Fruit fly (Drosophila melanogaster): ENCODE results near the gene Moca-cyp.

Gene Moca-cyp

dm6 chr3R:28307926-28308746, 32.0 kb upstream of the Moca-cyp start:
- no peak for TF ChIP-seq Hnf4 (GFP tag; optimal IDR thresholded peaks at IDR 0.05)
- no peak for TF ChIP-seq dl (GFP tag; optimal IDR thresholded peaks at IDR 0.05; ENCODE audit: insufficient read depth in 1 of 2, partially characterized antibody in 2 of 2)
- no peak for TF ChIP-seq GATAd (GFP tag; optimal IDR thresholded peaks at IDR 0.05)
- TF ChIP-seq usp (GFP tag; optimal IDR thresholded peaks at IDR 0.05) = no peak
- no peak for TF ChIP-seq Sp1 (GFP tag; optimal IDR thresholded peaks at IDR 0.05)
- TF ChIP-seq CG9705 (GFP tag; optimal IDR thresholded peaks at IDR 0.05) = no peak

dm6 chr3R:28317151-28317844, 22.8 kb upstream of the Moca-cyp start:
- TF ChIP-seq usp (GFP tag; optimal IDR thresholded peaks at IDR 0.05) (no peak), GATAd (GFP tag; optimal IDR thresholded peaks at IDR 0.05) (no peak), CG32264 (GFP tag; optimal IDR thresholded peaks at IDR 0.05) (no peak), Rel (GFP tag; optimal IDR thresholded peaks at IDR 0.05) (no peak), Rel (tag; optimal IDR thresholded peaks at IDR 0.05) (no peak), rgr (GFP tag; optimal IDR thresholded peaks at IDR 0.05) (no peak), h (GFP tag; optimal IDR thresholded peaks at IDR 0.05) (no peak), Hnf4 (GFP tag; optimal IDR thresholded peaks at IDR 0.05) (no peak), Sp1 (GFP tag; optimal IDR thresholded peaks at IDR 0.05) (no peak), Myc (optimal IDR thresholded peaks at IDR 0.05) (no peak), br (GFP tag; optimal IDR thresholded peaks at IDR 0.05) (no peak), N (GFP tag; optimal IDR thresholded peaks at IDR 0.05) (no peak), Dfd (GFP tag; optimal IDR thresholded peaks at IDR 0.05) (no peak), Abd-B (GFP tag; optimal IDR thresholded peaks at IDR 0.05) (no peak), brk (GFP tag; optimal IDR thresholded peaks at IDR 0.05) (no peak)

dm6 chr3R:28323718-28324350, 16.3 kb upstream of the Moca-cyp start:
- TF ChIP-seq Mio (GFP tag; optimal IDR thresholded peaks at IDR 0.05) (no peak), dl (GFP tag; optimal IDR thresholded peaks at IDR 0.05; ENCODE audit: insufficient read depth in 1 of 2, partially characterized antibody in 2 of 2) (no peak), pan (optimal IDR thresholded peaks at IDR 0.05) (no peak), sage (GFP tag; optimal IDR thresholded peaks at IDR 0.05) (no peak), brk (GFP tag; optimal IDR thresholded peaks at IDR 0.05) (no peak), Abd-B (GFP tag; optimal IDR thresholded peaks at IDR 0.05) (no peak), dmrt93B (GFP tag; optimal IDR thresholded peaks at IDR 0.05) (no peak)

- no peak for TF ChIP-seq dmrt93B (GFP tag; optimal IDR thresholded peaks at IDR 0.05)
- peak; percentile 45 to 85 for TF ChIP-seq dl (GFP tag; optimal IDR thresholded peaks at IDR 0.05; ENCODE audit: insufficient read depth in 1 of 2, partially characterized antibody in 2 of 2)
- peak; percentile 84 for TF ChIP-seq Dif (GFP tag; optimal IDR thresholded peaks at IDR 0.05; ENCODE audit: partially characterized antibody)
Measured at dm6 chr3R:28324834-28325233, 15.3 kb upstream of the Moca-cyp start.

- peak; percentile 96 for TF ChIP-seq Dfd (GFP tag; optimal IDR thresholded peaks at IDR 0.05)
- no peak for TF ChIP-seq Mio (GFP tag; optimal IDR thresholded peaks at IDR 0.05)
Measured at dm6 chr3R:28325415-28325814, 14.7 kb upstream of the Moca-cyp start.

dm6 chr3R:28326150-28326965, 13.8 kb upstream of the Moca-cyp start:
- TF ChIP-seq h (GFP tag; optimal IDR thresholded peaks at IDR 0.05) (peak; percentile 100), Rel (GFP tag; optimal IDR thresholded peaks at IDR 0.05) (peak; percentile 100), Rel (tag; optimal IDR thresholded peaks at IDR 0.05) (peak; percentile 94), fru (GFP tag; optimal IDR thresholded peaks at IDR 0.05) (peak; percentile 100), rgr (GFP tag; optimal IDR thresholded peaks at IDR 0.05) (peak; percentile 100), pan (optimal IDR thresholded peaks at IDR 0.05) (no peak), Jra (GFP tag; optimal IDR thresholded peaks at IDR 0.05) (peak; percentile 99), woc (GFP tag; optimal IDR thresholded peaks at IDR 0.05) (peak; percentile 100), usp (GFP tag; optimal IDR thresholded peaks at IDR 0.05) (no peak), foxo (GFP tag; optimal IDR thresholded peaks at IDR 0.05) (peak; percentile 99 to 100), brk (GFP tag; optimal IDR thresholded peaks at IDR 0.05) (peak; percentile 98), dsf (GFP tag; optimal IDR thresholded peaks at IDR 0.05; ENCODE audit: borderline replicate concordance) (peak; percentile 97), tai (GFP tag; optimal IDR thresholded peaks at IDR 0.05) (peak; percentile 99), br (GFP tag; optimal IDR thresholded peaks at IDR 0.05) (peak; percentile 100), ey (GFP tag; optimal IDR thresholded peaks at IDR 0.05) (peak; percentile 100), lola (GFP tag; optimal IDR thresholded peaks at IDR 0.05) (no peak), Abd-B (GFP tag; optimal IDR thresholded peaks at IDR 0.05) (no peak), dl (GFP tag; optimal IDR thresholded peaks at IDR 0.05; ENCODE audit: insufficient read depth in 1 of 2, partially characterized antibody in 2 of 2) (peak; percentile 84 to 90), Myc (optimal IDR thresholded peaks at IDR 0.05) (no peak), Sp1 (GFP tag; optimal IDR thresholded peaks at IDR 0.05) (peak; percentile 100), sage (GFP tag; optimal IDR thresholded peaks at IDR 0.05) (peak; percentile 99), jim (GFP tag; optimal IDR thresholded peaks at IDR 0.05) (peak; percentile 93), HLH106 (tag; optimal IDR thresholded peaks at IDR 0.05) (peak; percentile 99), dmrt93B (GFP tag; optimal IDR thresholded peaks at IDR 0.05) (peak; percentile 99)
